Worm (Caenorhabditis elegans) whole organism, L1 larva: ENCODE measurements around the gene ins-19.
"Not testable (repeated sequence)": the region's sequence is repeated elsewhere in the genome, so short reads cannot be mapped to it uniquely, and the experiment has no call there.

Experiments used
- C34B4.2 ChIP-seq: sonication (generic microtip); optimal IDR thresholded peaks from 2 replicates; lab custom pipeline; 2017; ENCODE audit warnings: mild to moderate bottlenecking, missing genetic modification characterization, missing compliant biosample characterization
- F16B12.6 ChIP-seq: fragments of 150-350 bp; optimal IDR thresholded peaks from 2 replicates; lab custom pipeline; 2014; ENCODE audit warnings: missing biosample characterization, missing genetic modification characterization
- Y116A8C.19 ChIP-seq: sonication (generic microtip); optimal IDR thresholded peaks from 2 replicates; lab custom pipeline; 2016; ENCODE audit warnings: missing compliant biosample characterization, missing genetic modification characterization, borderline replicate concordance
- aha-1 ChIP-seq: fragments of 150-350 bp; optimal IDR thresholded peaks from 2 replicates; lab custom pipeline; 2014; ENCODE audit warnings: missing biosample characterization, missing genetic modification characterization
- aly-2 ChIP-seq: fragments of 150-350 bp; optimal IDR thresholded peaks from 2 replicates; lab custom pipeline; 2014; ENCODE audit warnings: missing biosample characterization, missing genetic modification characterization
- ama-1 ChIP-seq: fragments of 150-350 bp; optimal IDR thresholded peaks from 2 replicates; lab custom pipeline; 2014
- blmp-1 ChIP-seq: fragments of 150-350 bp; optimal IDR thresholded peaks from 2 replicates; lab custom pipeline; 2014; ENCODE audit warnings: missing biosample characterization, missing genetic modification characterization
- ceh-8 ChIP-seq: fragments of 200-800 bp; sonication (Bioruptor generic); optimal IDR thresholded peaks from 2 replicates; lab custom pipeline; 2018; ENCODE audit warnings: mild to moderate bottlenecking, missing genetic modification characterization, moderate library complexity, missing compliant biosample characterization
- ceh-82 ChIP-seq, 3 experiments: fragments of 150-350 bp in 1 of 3; sonication (generic microtip) in 2 of 3; optimal IDR thresholded peaks; 2 replicates each; lab custom pipeline; 2014 to 2017; ENCODE audit warnings: missing biosample characterization in 3 of 3, missing genetic modification characterization in 3 of 3
- dpl-1 ChIP-seq, 3 experiments: fragments of 150-350 bp in 2 of 3; sonication (generic microtip) in 1 of 3; optimal IDR thresholded peaks; 2 replicates each; lab custom pipeline; 2014 to 2017; ENCODE audit warnings: missing biosample characterization in 3 of 3, missing genetic modification characterization in 3 of 3, missing genetic modification reagents in 3 of 3
- dsc-1 ChIP-seq: sonication (generic microtip); optimal IDR thresholded peaks from 2 replicates; lab custom pipeline; 2016; ENCODE audit warnings: mild to moderate bottlenecking, missing genetic modification characterization, missing compliant biosample characterization
- efl-1 ChIP-seq, 4 experiments: fragments of 150-350 bp; optimal IDR thresholded peaks in 3 of 4; peaks in 1 of 4; 1 replicate in 1 of 4; 2 replicates in 3 of 4; lab custom pipeline; 2014; ENCODE audit warnings: missing biosample characterization in 2 of 4, missing genetic modification characterization in 2 of 4, missing genetic modification reagents in 2 of 4
- fos-1 ChIP-seq: fragments of 150-350 bp; optimal IDR thresholded peaks from 2 replicates; lab custom pipeline; 2014; ENCODE audit warnings: missing biosample characterization, missing genetic modification characterization
- hpl-2 ChIP-seq: fragments of 150-350 bp; optimal IDR thresholded peaks from 2 replicates; lab custom pipeline; 2014; ENCODE audit warnings: missing biosample characterization, missing genetic modification reagents, missing genetic modification characterization
- irx-1 ChIP-seq: sonication (generic microtip); optimal IDR thresholded peaks from 2 replicates; lab custom pipeline; 2016; ENCODE audit warnings: missing genetic modification characterization, missing compliant biosample characterization
- isw-1 ChIP-seq: fragments of 200-800 bp; sonication (Bioruptor generic); IDR thresholded peaks from 2 replicates; pipeline ENCODE4 v1.3.6; 2022; ENCODE audit warnings: missing genetic modification characterization, missing compliant biosample characterization
- lin-13 ChIP-seq: fragments of 150-350 bp; optimal IDR thresholded peaks from 2 replicates; lab custom pipeline; 2014; ENCODE audit warnings: missing biosample characterization, missing genetic modification reagents, missing genetic modification characterization
- lin-35 ChIP-seq, 2 experiments: fragments of 150-350 bp; optimal IDR thresholded peaks; 2 replicates each; lab custom pipeline; 2014; ENCODE audit warnings: missing biosample characterization in 2 of 2, missing genetic modification characterization in 2 of 2, missing genetic modification reagents in 2 of 2
- lsy-2 ChIP-seq, 2 experiments: fragments of 150-350 bp; optimal IDR thresholded peaks; 2 replicates each; lab custom pipeline; 2014; ENCODE audit warnings: missing biosample characterization in 2 of 2, missing genetic modification characterization in 2 of 2
- mep-1 ChIP-seq: fragments of 150-350 bp; optimal IDR thresholded peaks from 2 replicates; lab custom pipeline; 2014; ENCODE audit warnings: missing biosample characterization, missing genetic modification characterization
- nhr-12 ChIP-seq: sonication (generic microtip); optimal IDR thresholded peaks from 2 replicates; lab custom pipeline; 2017; ENCODE audit warnings: missing biosample characterization, missing genetic modification characterization
- nhr-19 ChIP-seq: fragments of 200-800 bp; sonication (Bioruptor generic); conservative IDR thresholded peaks from 2 replicates; pipeline ENCODE4 v1.3.6; 2022; ENCODE audit warnings: missing genetic modification characterization, missing compliant biosample characterization
- nhr-28 ChIP-seq: fragments of 150-350 bp; optimal IDR thresholded peaks from 2 replicates; lab custom pipeline; 2014; ENCODE audit warnings: missing biosample characterization, missing genetic modification characterization
- nhr-71 ChIP-seq: sonication (generic microtip); optimal IDR thresholded peaks from 2 replicates; lab custom pipeline; 2016; ENCODE audit warnings: mild to moderate bottlenecking, missing genetic modification characterization, moderate library complexity, missing compliant biosample characterization
- pag-3 ChIP-seq: sonication (generic microtip); optimal IDR thresholded peaks from 2 replicates; lab custom pipeline; 2017; ENCODE audit warnings: missing genetic modification characterization, mild to moderate bottlenecking, missing compliant biosample characterization, antibody characterized with exemption, borderline replicate concordance; ENCODE audit not compliant: insufficient read depth
- pqm-1 ChIP-seq: sonication (generic microtip); optimal IDR thresholded peaks from 3 replicates; lab custom pipeline; 2017; ENCODE audit warnings: missing biosample characterization, missing genetic modification characterization
- rnt-1 ChIP-seq: sonication (generic microtip); optimal IDR thresholded peaks from 2 replicates; lab custom pipeline; 2016; ENCODE audit warnings: mild to moderate bottlenecking, missing genetic modification characterization, moderate library complexity, missing compliant biosample characterization
- skn-1 ChIP-seq: fragments of 150-350 bp; optimal IDR thresholded peaks from 2 replicates; lab custom pipeline; 2014; ENCODE audit warnings: missing biosample characterization, missing genetic modification characterization
- snu-23 ChIP-seq: sonication (generic microtip); optimal IDR thresholded peaks from 2 replicates; lab custom pipeline; 2016; ENCODE audit warnings: missing genetic modification characterization, missing compliant biosample characterization
- sup-37 ChIP-seq: fragments of 200-800 bp; sonication (Bioruptor generic); optimal IDR thresholded peaks from 2 replicates; lab custom pipeline; 2018; ENCODE audit warnings: mild to moderate bottlenecking, missing genetic modification characterization, missing compliant biosample characterization
- tbx-2 ChIP-seq: sonication (generic microtip); optimal IDR thresholded peaks from 2 replicates; lab custom pipeline; 2016; ENCODE audit warnings: missing genetic modification characterization, missing compliant biosample characterization
- tlp-1 ChIP-seq: fragments of 150-350 bp; optimal IDR thresholded peaks from 2 replicates; lab custom pipeline; 2014; ENCODE audit warnings: missing biosample characterization, missing genetic modification characterization
- unc-130 ChIP-seq: fragments of 150-350 bp; optimal IDR thresholded peaks from 2 replicates; lab custom pipeline; 2017; ENCODE audit warnings: missing biosample characterization, missing genetic modification characterization, inconsistent platforms
- unc-30 ChIP-seq: sonication (generic microtip); optimal IDR thresholded peaks from 2 replicates; lab custom pipeline; 2017; ENCODE audit warnings: missing biosample characterization, missing genetic modification characterization
- unc-62 ChIP-seq: fragments of 150-350 bp; optimal IDR thresholded peaks from 2 replicates; lab custom pipeline; 2014; ENCODE audit warnings: missing biosample characterization, missing genetic modification reagents, missing genetic modification characterization
- unc-86 ChIP-seq: sonication (generic microtip); optimal IDR thresholded peaks from 2 replicates; lab custom pipeline; 2016; ENCODE audit warnings: missing genetic modification characterization, missing compliant biosample characterization
- xbp-1 ChIP-seq: sonication (generic microtip); optimal IDR thresholded peaks from 2 replicates; lab custom pipeline; 2016; ENCODE audit warnings: missing genetic modification characterization, missing compliant biosample characterization
- zag-1 ChIP-seq: fragments of 150-350 bp; optimal IDR thresholded peaks from 2 replicates; lab custom pipeline; 2014; ENCODE audit warnings: missing biosample characterization, missing genetic modification characterization
- ztf-11 ChIP-seq, 2 experiments: sonication (generic microtip); optimal IDR thresholded peaks; 2 replicates each; lab custom pipeline; 2016 to 2017; ENCODE audit warnings: missing genetic modification characterization in 2 of 2, missing biosample characterization in 1 of 2, missing compliant biosample characterization in 1 of 2

Gene ins-19

DNA sequence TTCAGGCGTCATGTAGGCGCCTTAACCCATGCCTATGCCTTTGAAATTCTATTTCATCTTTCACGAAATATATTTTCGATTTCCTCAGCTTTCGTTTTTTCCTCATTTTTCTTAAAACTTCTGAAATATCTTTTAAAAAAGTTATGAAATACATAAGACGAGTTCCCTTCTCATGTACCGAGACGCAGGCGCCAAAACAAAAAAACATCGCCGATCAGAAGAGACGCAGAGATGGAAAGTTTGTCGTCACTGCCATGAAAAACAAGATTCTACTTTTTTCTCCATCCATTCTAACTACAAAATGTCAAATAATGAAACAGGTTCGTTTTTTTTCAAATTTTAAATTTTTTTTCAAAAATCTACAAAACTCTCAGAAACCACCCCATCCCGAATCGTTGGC lies 2.8 kb upstream of the ins-19 start, which contains the start of gene chil-24 (continued):
- peak; percentile 21 for TF ChIP-seq blmp-1
- peak; percentile 45 for TF ChIP-seq skn-1

DNA sequence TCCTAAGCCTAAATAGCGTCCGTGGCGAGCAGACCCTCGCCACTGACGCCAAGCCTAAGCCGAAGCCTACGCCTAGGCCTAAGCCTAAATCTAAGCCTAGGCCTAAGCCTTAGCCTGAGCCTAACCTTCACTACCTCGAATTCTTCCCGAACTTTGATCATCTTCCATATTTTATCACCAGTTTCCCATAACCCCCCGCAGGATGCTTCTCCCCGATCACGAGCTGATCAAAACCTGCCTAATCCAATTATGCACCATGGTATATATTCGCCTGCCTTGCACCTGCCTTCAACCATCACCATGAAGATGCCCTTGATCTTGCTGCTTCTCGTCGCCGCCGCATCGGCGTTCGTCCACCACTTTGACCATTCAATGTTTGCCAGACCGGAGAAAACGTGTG lies 500 bp upstream of the ins-19 start, which contains the start of gene ins-31:
ins-31 (plus strand) TSS at position 301 of the 400 bp plus-strand sequence.
- not testable (repeated sequence) for TF ChIP-seq dsc-1, aha-1, tbx-2 (tag; lab: Kevin White, UChicago)

DNA sequence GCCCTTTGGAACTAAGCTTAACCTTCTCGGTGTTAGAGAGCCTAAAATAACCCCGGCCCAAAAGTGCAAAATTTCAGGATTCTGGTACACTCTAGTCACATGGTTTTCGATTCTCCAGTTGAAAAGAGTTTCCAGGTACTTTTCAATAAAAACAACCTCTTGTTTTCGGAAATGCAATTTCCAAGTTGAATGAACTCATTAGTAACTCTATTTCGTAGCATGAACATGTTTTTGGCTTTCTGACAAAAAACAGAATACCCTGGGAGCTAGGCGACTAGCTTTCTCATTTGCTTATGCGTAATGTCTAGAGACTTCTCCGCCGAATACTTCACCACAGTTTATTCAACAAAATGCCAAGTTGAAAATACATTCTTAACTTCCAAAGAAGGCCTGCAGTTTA lies 3.0 kb downstream of the ins-19 start, which contains the start of gene srh-71:
srh-71 (plus strand) TSS at position 301 of the 400 bp plus-strand sequence.
- TF ChIP-seq irx-1 (tag; lab: Kevin White, UChicago) (no peak), isw-1 (GFP tag; lab: Robert Waterston, UW) (no peak), tlp-1 (tag; lab: Kevin White, UChicago) (no peak), aly-2 (no peak), ama-1 (lab: Kevin White, UChicago) (no peak), sup-37 (GFP tag; lab: Kevin White, UChicago) (no peak), hpl-2 (no peak), ztf-11 (tag; optimal IDR thresholded peaks at IDR 0.05; lab: Kevin White, UChicago) (no peak), pag-3 (tag; lab: Kevin White, UChicago) (no peak)

DNA sequence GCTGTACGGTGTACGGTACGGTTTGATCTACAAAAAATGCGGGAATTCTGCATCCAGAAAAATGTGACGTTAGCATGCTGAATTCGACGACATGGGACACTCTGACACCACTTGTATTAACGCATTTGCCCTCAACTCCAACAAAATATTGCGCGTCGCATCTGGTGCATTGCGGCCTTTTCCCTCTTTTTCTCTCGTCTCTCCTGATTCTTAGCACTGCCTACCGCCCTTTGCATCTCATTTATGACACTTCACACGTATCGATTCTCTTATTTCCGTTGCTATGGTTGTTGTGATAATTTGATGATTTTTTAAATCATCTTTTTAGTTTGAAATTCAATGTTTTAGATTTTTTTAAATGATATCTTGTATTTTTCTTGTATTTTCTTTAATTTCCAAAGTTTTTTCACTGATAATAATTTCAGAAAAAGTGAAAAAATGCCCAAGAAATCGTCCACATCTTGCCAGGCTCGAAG lies 7.3 kb downstream of the ins-19 start, which contains the start of gene T10D4.6:
T10D4.6 (plus strand) TSS at position 426 of the 476 bp plus-strand sequence.
- TF ChIP-seq C34B4.2 (tag; lab: Kevin White, UChicago) = no peak
- no peak for TF ChIP-seq fos-1
- peak; percentile 34 for TF ChIP-seq mep-1 (tag; lab: Kevin White, UChicago)
- no peak for TF ChIP-seq pqm-1 (tag; lab: Kevin White, UChicago)
- TF ChIP-seq nhr-28 (tag; lab: Kevin White, UChicago) = no peak
- no peak for TF ChIP-seq unc-30 (tag; lab: Kevin White, UChicago)
- 0 out of 2 replicates have a peak, but pooled peaks have one; percentile 9 for TF ChIP-seq nhr-19 (GFP tag; lab: Robert Waterston, UW)
- no peak for TF ChIP-seq xbp-1 (tag; lab: Kevin White, UChicago)
- no peak for TF ChIP-seq ztf-11 (tag; optimal IDR thresholded peaks at IDR 0.05; lab: Kevin White, UChicago)
- no peak for TF ChIP-seq ceh-8
- TF ChIP-seq lsy-2 (tag; optimal IDR thresholded peaks at IDR 0.05; lab: Kevin White, UChicago) = peak in 1 of 2 experiments; percentile 40
- TF ChIP-seq F16B12.6 (tag; lab: Kevin White, UChicago) = peak; percentile 80
- TF ChIP-seq tbx-2 (tag; lab: Kevin White, UChicago) = peak; percentile 37
- peak; percentile 22 for TF ChIP-seq rnt-1 (tag; lab: Kevin White, UChicago)
- TF ChIP-seq snu-23 (GFP tag; lab: Kevin White, UChicago) = peak; percentile 44
- TF ChIP-seq efl-1 (optimal IDR thresholded peaks at IDR 0.05; lab: Kevin White, UChicago) = peak; percentile 51 to 67
- TF ChIP-seq efl-1 (GFP tag; optimal IDR thresholded peaks at IDR 0.05 in 1 of 2; lab: Kevin White, UChicago) = peak in 1 of 2 experiments; percentile 45
- TF ChIP-seq ceh-82 (tag; optimal IDR thresholded peaks at IDR 0.05; lab: Kevin White, UChicago) = peak in 1 of 3 experiments; percentile 19
- TF ChIP-seq Y116A8C.19 (tag; lab: Kevin White, UChicago) = no peak
- TF ChIP-seq lin-35 (GFP tag; optimal IDR thresholded peaks at IDR 0.05; lab: Kevin White, UChicago) = peak; percentile 46 to 63
- peak; percentile 17 to 51 (median 18) for TF ChIP-seq dpl-1 (GFP tag; optimal IDR thresholded peaks at IDR 0.05; lab: Kevin White, UChicago)
- no peak for TF ChIP-seq nhr-71 (tag; lab: Kevin White, UChicago)

DNA sequence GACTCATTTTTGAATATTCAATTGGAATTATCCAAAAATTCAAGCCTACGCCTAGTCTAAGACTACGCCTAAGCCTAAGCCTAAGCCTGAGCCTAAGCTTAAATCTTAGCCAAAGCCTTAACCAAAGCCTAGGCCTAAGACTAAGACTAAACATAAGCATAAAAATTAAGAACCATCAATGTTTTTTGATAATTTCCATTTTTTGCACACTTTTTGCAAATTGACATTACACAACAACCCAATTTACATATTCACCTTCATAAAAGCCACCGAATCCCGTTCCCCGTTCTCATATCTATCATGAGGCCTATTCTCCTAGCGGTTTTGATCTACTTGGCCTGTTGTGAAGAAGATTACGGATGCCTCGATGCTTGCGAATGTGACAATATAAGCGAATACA lies 8.8 kb downstream of the ins-19 start, which contains the start of gene T10D4.7:
T10D4.7 (plus strand) TSS at position 301 of the 400 bp plus-strand sequence.
- TF ChIP-seq zag-1 (tag; lab: Kevin White, UChicago) (no peak), fos-1 (no peak), nhr-12 (tag; lab: Kevin White, UChicago) (no peak), lin-13 (GFP tag; lab: Kevin White, UChicago) (no peak), xbp-1 (tag; lab: Kevin White, UChicago) (no peak), unc-62 (GFP tag; lab: Kevin White, UChicago) (no peak), nhr-71 (tag; lab: Kevin White, UChicago) (no peak), efl-1 (optimal IDR thresholded peaks at IDR 0.05; lab: Kevin White, UChicago) (no peak), efl-1 (GFP tag; optimal IDR thresholded peaks at IDR 0.05 in 1 of 2; lab: Kevin White, UChicago) (no peak), sup-37 (GFP tag; lab: Kevin White, UChicago) (no peak), unc-86 (tag; lab: Kevin White, UChicago) (no peak), irx-1 (tag; lab: Kevin White, UChicago) (no peak), unc-130 (tag; lab: Kevin White, UChicago) (no peak)
- TF ChIP-seq, all 84 proteins: peak for 0
